Fruit fly (Drosophila melanogaster) whole organism, embryonic: ENCODE data around the gene Liprin-alpha.
A peak's percentile ranks its signal among the peaks of the same experiment; 100 is the strongest.

Experiments
- BtbVII ChIP-seq: fragments of 200-800 bp; sonication (Bioruptor generic); optimal IDR thresholded peaks from 3 replicates; lab custom pipeline; 2017; ENCODE audit warnings: missing biosample characterization, mild to moderate bottlenecking, missing genetic modification characterization
- CG11504 ChIP-seq: fragments of 200-800 bp; sonication (Bioruptor generic); optimal IDR thresholded peaks from 3 replicates; lab custom pipeline; 2019; ENCODE audit warnings: missing biosample characterization, mild to moderate bottlenecking, missing genetic modification characterization, moderate library complexity
- CG12391 ChIP-seq: fragments of 200-800 bp; sonication (Bioruptor generic); optimal IDR thresholded peaks from 3 replicates; lab custom pipeline; 2018; ENCODE audit warnings: missing biosample characterization, mild to moderate bottlenecking, missing genetic modification characterization, moderate library complexity
- CG13123 ChIP-seq: fragments of 200-800 bp; sonication (Bioruptor generic); optimal IDR thresholded peaks from 2 replicates; lab custom pipeline; 2016; ENCODE audit warnings: missing biosample characterization, missing genetic modification characterization
- CG15696 ChIP-seq: fragments of 200-800 bp; sonication (Bioruptor generic); optimal IDR thresholded peaks from 2 replicates; lab custom pipeline; 2019; ENCODE audit warnings: missing biosample characterization, mild to moderate bottlenecking, missing genetic modification characterization, moderate library complexity
- CG17568 ChIP-seq: fragments of 200-800 bp; sonication (Bioruptor generic); optimal IDR thresholded peaks from 2 replicates; lab custom pipeline; 2018; ENCODE audit warnings: missing biosample characterization, mild to moderate bottlenecking, missing genetic modification characterization, moderate library complexity
- CG2202 ChIP-seq: fragments of 200-800 bp; sonication (Bioruptor generic); optimal IDR thresholded peaks from 2 replicates; lab custom pipeline; 2018; ENCODE audit warnings: missing biosample characterization, mild to moderate bottlenecking, missing genetic modification characterization
- CG2875 ChIP-seq: fragments of 200-800 bp; sonication (Bioruptor generic); optimal IDR thresholded peaks from 2 replicates; lab custom pipeline; 2017; ENCODE audit warnings: missing biosample characterization, mild to moderate bottlenecking, missing genetic modification characterization, missing genetic modification reagents
- CG34376 ChIP-seq: fragments of 200-800 bp; sonication (Bioruptor generic); optimal IDR thresholded peaks from 2 replicates; lab custom pipeline; 2018; ENCODE audit warnings: missing biosample characterization, mild to moderate bottlenecking, missing genetic modification characterization
- CG34422 ChIP-seq: fragments of 200-800 bp; sonication (Bioruptor generic); IDR thresholded peaks from 3 replicates; pipeline ENCODE4 v1.3.6; 2022; ENCODE audit warnings: missing biosample characterization, missing genetic modification characterization
- CG6254 ChIP-seq: fragments of 200-800 bp; sonication (Bioruptor generic); optimal IDR thresholded peaks from 3 replicates; lab custom pipeline; 2017; ENCODE audit warnings: mild to moderate bottlenecking, missing biosample characterization, missing genetic modification reagents, missing genetic modification characterization
- CG6272 ChIP-seq: fragments of 200-800 bp; sonication (Bioruptor generic); IDR thresholded peaks from 2 replicates; pipeline ENCODE4 v1.3.6; 2022; ENCODE audit warnings: missing biosample characterization, missing genetic modification characterization
- CG7839 ChIP-seq: fragments of 200-800 bp; sonication (Bioruptor generic); optimal IDR thresholded peaks from 3 replicates; lab custom pipeline; 2018; ENCODE audit warnings: missing biosample characterization, mild to moderate bottlenecking, missing genetic modification characterization, moderate library complexity
- CG7928 ChIP-seq: fragments of 200-800 bp; sonication (Bioruptor generic); optimal IDR thresholded peaks from 2 replicates; lab custom pipeline; 2017; ENCODE audit warnings: missing biosample characterization, mild to moderate bottlenecking, missing genetic modification characterization
- CG8478 ChIP-seq: fragments of >200 bp; optimal IDR thresholded peaks from 2 replicates; lab custom pipeline; 2018
- CG8944 ChIP-seq: fragments of 200-800 bp; sonication (Bioruptor generic); optimal IDR thresholded peaks from 3 replicates; lab custom pipeline; 2016; ENCODE audit warnings: missing biosample characterization, missing genetic modification characterization
- CG9437 ChIP-seq: fragments of 200-800 bp; sonication (Bioruptor generic); optimal IDR thresholded peaks from 2 replicates; lab custom pipeline; 2018; ENCODE audit warnings: missing biosample characterization, mild to moderate bottlenecking, missing genetic modification characterization
- D19A ChIP-seq: fragments of 200-800 bp; optimal IDR thresholded peaks from 3 replicates; lab custom pipeline; 2019; ENCODE audit warnings: missing biosample characterization, mild to moderate bottlenecking, missing genetic modification characterization, moderate library complexity
- Doc3 ChIP-seq: fragments of 200-800 bp; sonication (Bioruptor generic); IDR thresholded peaks from 3 replicates; pipeline ENCODE4 v1.3.6; 2022; ENCODE audit warnings: missing biosample characterization, missing genetic modification characterization; ENCODE audit not compliant: partially characterized antibody
- Dp ChIP-seq: fragments of 200-800 bp; sonication (Bioruptor generic); optimal IDR thresholded peaks from 2 replicates; lab custom pipeline; 2018; ENCODE audit warnings: missing biosample characterization, mild to moderate bottlenecking, missing genetic modification characterization, moderate library complexity
- ERR ChIP-seq: fragments of 200-800 bp; sonication (Bioruptor generic); optimal IDR thresholded peaks from 2 replicates; lab custom pipeline; 2016; ENCODE audit warnings: missing biosample characterization, missing genetic modification characterization
- Hey ChIP-seq: fragments of 200-800 bp; sonication (Bioruptor generic); optimal IDR thresholded peaks from 3 replicates; lab custom pipeline; 2018; ENCODE audit warnings: missing biosample characterization, mild to moderate bottlenecking, missing genetic modification characterization
- HmgD ChIP-seq: fragments of 200-800 bp; sonication (Bioruptor generic); optimal IDR thresholded peaks from 3 replicates; lab custom pipeline; 2016; ENCODE audit warnings: missing biosample characterization, missing genetic modification characterization
- MBD-R2 ChIP-seq: fragments of 200-800 bp; sonication (Bioruptor generic); IDR thresholded peaks from 2 replicates; pipeline ENCODE4 v1.3.6; 2022; ENCODE audit warnings: missing biosample characterization, missing genetic modification characterization
- Med ChIP-seq: fragments of 200-800 bp; sonication (Bioruptor generic); peaks from one replicate; lab custom pipeline; 2016; ENCODE audit warnings: missing biosample characterization, missing genetic modification characterization, mild to moderate bottlenecking, inconsistent platforms, moderate library complexity
- Nf-YB ChIP-seq: fragments of 200-800 bp; sonication (Bioruptor generic); optimal IDR thresholded peaks from 3 replicates; lab custom pipeline; 2019; ENCODE audit warnings: missing biosample characterization, mild to moderate bottlenecking, missing genetic modification characterization, moderate library complexity
- Nf-YC ChIP-seq: fragments of 200-800 bp; optimal IDR thresholded peaks from 3 replicates; lab custom pipeline; 2019; ENCODE audit warnings: missing biosample characterization, mild to moderate bottlenecking, missing genetic modification characterization, moderate library complexity
- Sox102F ChIP-seq: fragments of 200-800 bp; sonication (Bioruptor generic); optimal IDR thresholded peaks from 2 replicates; lab custom pipeline; 2018; ENCODE audit warnings: missing biosample characterization, mild to moderate bottlenecking, missing genetic modification characterization, moderate library complexity
- Xbp1 ChIP-seq: fragments of 200-800 bp; sonication (Bioruptor generic); optimal IDR thresholded peaks from 3 replicates; lab custom pipeline; 2016; ENCODE audit warnings: missing biosample characterization, mild to moderate bottlenecking, missing genetic modification characterization
- az2 ChIP-seq: fragments of 200-800 bp; sonication (Bioruptor generic); optimal IDR thresholded peaks from 3 replicates; lab custom pipeline; 2016; ENCODE audit warnings: missing biosample characterization, missing genetic modification characterization
- btn ChIP-seq: fragments of 200-800 bp; sonication (Bioruptor generic); optimal IDR thresholded peaks from 2 replicates; lab custom pipeline; 2016; ENCODE audit warnings: missing biosample characterization, missing genetic modification characterization
- grn ChIP-seq: fragments of 200-800 bp; sonication (Bioruptor generic); optimal IDR thresholded peaks from 3 replicates; lab custom pipeline; 2017; ENCODE audit warnings: missing biosample characterization, missing genetic modification characterization
- gt ChIP-seq: fragments of 200-800 bp; sonication (Bioruptor generic); IDR thresholded peaks from 2 replicates; pipeline ENCODE4 v1.3.6; 2022; ENCODE audit warnings: missing biosample characterization, missing genetic modification characterization
- jigr1 ChIP-seq: fragments of 200-800 bp; sonication (Bioruptor generic); IDR thresholded peaks from 3 replicates; pipeline ENCODE4 v1.3.6; 2022; ENCODE audit warnings: missing biosample characterization, missing genetic modification characterization
- pan ChIP-seq, 4 experiments: fragments of >200 bp in 3 of 4; fragments of 200-800 bp in 1 of 4; sonication (Bioruptor generic) in 1 of 4; optimal IDR thresholded peaks in 3 of 4; IDR thresholded peaks in 1 of 4; 2 replicates each; pipeline versions ENCODE4 v1.3.6 to Lab custom; 2017 to 2022; ENCODE audit warnings: missing biosample characterization in 2 of 4, missing genetic modification characterization in 2 of 4, mixed read lengths in 1 of 4
- sens ChIP-seq: fragments of 200-800 bp; sonication (Bioruptor generic); peaks from one replicate; lab custom pipeline; 2016; ENCODE audit warnings: missing biosample characterization, missing genetic modification characterization
- sug ChIP-seq: fragments of 200-800 bp; optimal IDR thresholded peaks from 2 replicates; lab custom pipeline; 2019; ENCODE audit warnings: missing biosample characterization, mild to moderate bottlenecking, missing genetic modification characterization, moderate library complexity
- trem ChIP-seq: fragments of 200-800 bp; optimal IDR thresholded peaks from 3 replicates; lab custom pipeline; 2019; ENCODE audit warnings: missing biosample characterization, mild to moderate bottlenecking, missing genetic modification characterization, moderate library complexity
- tx ChIP-seq: fragments of 200-800 bp; sonication (Bioruptor generic); optimal IDR thresholded peaks from 2 replicates; lab custom pipeline; 2016; ENCODE audit warnings: missing biosample characterization, missing genetic modification characterization
- unpg ChIP-seq: fragments of 200-800 bp; sonication (Bioruptor generic); optimal IDR thresholded peaks from 3 replicates; lab custom pipeline; 2018; ENCODE audit warnings: missing biosample characterization, mild to moderate bottlenecking, missing genetic modification characterization, moderate library complexity
- vvl ChIP-seq: fragments of 200-800 bp; sonication (Bioruptor generic); IDR thresholded peaks from 2 replicates; pipeline ENCODE4 v1.3.6; 2022; ENCODE audit warnings: missing biosample characterization, missing genetic modification characterization
- wdn ChIP-seq: fragments of 200-800 bp; sonication (Bioruptor generic); IDR thresholded peaks from 2 replicates; pipeline ENCODE4 v1.3.6; 2022; ENCODE audit warnings: missing biosample characterization, missing genetic modification characterization
- yki ChIP-seq: fragments of >200 bp; optimal IDR thresholded peaks from 3 replicates; lab custom pipeline; 2018
- zen ChIP-seq: fragments of 200-800 bp; sonication (Bioruptor generic); optimal IDR thresholded peaks from 3 replicates; lab custom pipeline; 2018; ENCODE audit warnings: missing biosample characterization, mild to moderate bottlenecking, missing genetic modification characterization, moderate library complexity

Liprin-alpha gene

DNA sequence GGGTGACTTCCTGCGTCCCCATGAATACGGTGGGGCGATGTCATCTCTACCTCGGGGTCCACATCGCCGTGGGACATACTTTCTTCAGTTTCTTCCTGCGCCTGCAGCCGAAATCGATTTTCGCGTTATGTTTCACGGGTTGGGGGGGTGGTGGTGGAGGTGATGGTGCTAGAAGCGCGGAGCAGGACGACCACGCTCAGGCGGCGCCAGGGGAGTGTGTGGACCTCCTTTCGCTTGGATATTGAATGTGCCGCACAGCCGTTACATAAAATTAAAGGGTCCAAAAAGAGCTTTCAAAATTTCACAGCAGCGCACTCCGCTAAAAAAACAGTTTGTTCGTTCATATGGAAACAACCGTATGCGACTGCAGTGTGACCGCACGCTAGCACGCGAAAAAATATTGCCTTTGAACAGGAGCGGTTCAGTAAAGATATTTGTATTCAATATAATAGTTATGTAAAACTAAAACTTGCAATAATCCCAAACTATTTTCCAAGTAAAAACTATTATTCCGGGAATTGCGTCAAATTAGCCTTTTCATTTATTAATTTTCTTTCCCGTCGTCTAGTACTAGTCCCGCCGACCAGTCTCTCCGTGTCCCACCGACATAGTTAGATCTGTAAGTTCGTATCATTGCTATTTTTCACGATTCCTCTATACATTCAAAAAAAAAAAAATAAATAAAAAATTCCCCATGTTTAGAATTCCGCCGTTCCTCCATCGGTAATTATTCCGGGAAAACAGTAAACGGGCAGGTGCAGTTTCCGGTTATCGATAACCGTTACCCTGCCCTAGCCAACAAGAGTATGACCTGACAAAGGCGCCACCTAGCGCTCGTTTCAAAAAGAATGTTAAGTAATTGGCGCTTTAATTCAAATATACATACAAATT lies 39.5 kb upstream of the Liprin-alpha start, which contains the start of gene Nhe3 (continued):
- no peak for TF ChIP-seq D19A (tag; lab: Kevin White, UChicago)
- TF ChIP-seq Doc3, result no peak; the same call in 2 of the 3 replicates
- peak; percentile 48 for TF ChIP-seq btn (GFP tag; lab: Kevin White, UChicago)
- TF ChIP-seq CG15696 (tag; lab: Kevin White, UChicago), result peak; percentile 72
- peak; percentile 48 for TF ChIP-seq BtbVII (GFP tag; lab: Kevin White, UChicago)
- TF ChIP-seq Nf-YB (GFP tag; lab: Kevin White, UChicago), result peak; percentile 34
- TF ChIP-seq CG8478 (lab: Kevin White, UChicago), result no peak
- TF ChIP-seq tx, result peak; percentile 85
- no peak for TF ChIP-seq grn (GFP tag; lab: Kevin White, UChicago)
- no peak for TF ChIP-seq Hey (tag; lab: Kevin White, UChicago)
- TF ChIP-seq CG12391, result peak; percentile 86
- TF ChIP-seq wdn (GFP tag; lab: Robert Waterston, UW), result peak; percentile 54
- TF ChIP-seq yki (lab: Kevin White, UChicago), result no peak
- peak; percentile 42; the same call in 1 of the 2 replicates for TF ChIP-seq gt
- peak; percentile 46 for TF ChIP-seq CG2875
- peak; percentile 88 for TF ChIP-seq Xbp1 (GFP tag; lab: Kevin White, UChicago)
- peak; percentile 96 for TF ChIP-seq Dp (GFP tag; lab: Kevin White, UChicago)
- peak; percentile 36 for TF ChIP-seq CG2202 (tag; lab: Kevin White, UChicago)
- peak; percentile 68 for TF ChIP-seq CG8944
- peak; percentile 82 for TF ChIP-seq az2 (GFP tag; lab: Kevin White, UChicago)
- TF ChIP-seq, all 482 proteins: peak for 396

DNA sequence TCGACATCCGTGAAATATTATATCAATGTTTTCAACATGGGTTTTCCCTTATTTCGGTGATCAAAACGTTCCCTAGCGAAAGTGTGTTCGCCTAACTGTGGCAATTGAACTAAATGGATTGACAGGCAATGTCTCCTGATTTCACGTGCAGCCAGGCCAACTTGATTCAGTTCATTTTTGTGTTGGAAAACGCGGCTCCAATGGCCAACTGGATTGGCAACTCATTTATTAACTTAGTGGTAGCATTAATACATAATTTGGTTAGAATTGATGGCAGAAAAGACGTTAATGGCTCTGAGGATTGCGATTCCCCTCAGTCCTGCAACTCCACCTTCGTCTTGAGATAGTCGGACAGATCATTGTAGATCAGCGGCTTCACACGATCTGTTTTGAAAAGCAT lies 37.1 kb upstream of the Liprin-alpha start, which contains the start of gene CG11327:
CG11327 (minus strand) TSS at position 101 of the 400 bp plus-strand sequence.
- peak; percentile 7 for TF ChIP-seq trem (tag; lab: Kevin White, UChicago)
- TF ChIP-seq sug (tag; lab: Kevin White, UChicago), result no peak

DNA sequence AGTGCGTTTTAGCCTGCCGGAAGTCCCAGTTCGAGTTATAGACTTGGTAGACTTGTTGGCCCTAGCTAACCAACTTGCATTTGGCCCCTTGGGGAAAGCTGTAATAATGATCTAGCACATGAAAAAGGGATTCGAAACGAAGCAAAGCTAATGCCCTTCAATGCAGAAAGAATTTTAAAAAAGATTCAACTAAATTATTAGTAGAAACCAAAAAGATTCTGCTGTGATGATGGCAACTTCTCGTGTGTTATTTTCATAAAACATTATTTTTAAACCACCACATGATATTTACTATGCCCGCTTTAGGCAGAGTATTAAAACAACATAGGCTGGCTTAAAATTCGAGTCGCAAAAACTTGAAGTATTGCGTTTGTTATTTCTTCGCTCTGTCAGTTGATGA lies 31.7 kb upstream of the Liprin-alpha start:
- TF ChIP-seq zen (tag; lab: Kevin White, UChicago), result no peak
- no peak for TF ChIP-seq pan (optimal IDR thresholded peaks at IDR 0.05; lab: Kevin White, UChicago)
- TF ChIP-seq pan (GFP tag; optimal IDR thresholded peaks at IDR 0.05 in 1 of 2, IDR thresholded peaks at IDR 0.05 in 1 of 2), result no peak
- peak; percentile 24 for TF ChIP-seq Sox102F (GFP tag; lab: Kevin White, UChicago)
- peak; percentile 10 for TF ChIP-seq CG11504 (tag; lab: Kevin White, UChicago)
- 0 out of 2 replicates have a peak, but pooled peaks have one; percentile 7 for TF ChIP-seq vvl (GFP tag; lab: Robert Waterston, UW)
- TF ChIP-seq D19A (tag; lab: Kevin White, UChicago), result peak; percentile 58
- TF ChIP-seq Med, result peak; percentile 64
- TF ChIP-seq HmgD (GFP tag; lab: Kevin White, UChicago), result no peak
- TF ChIP-seq CG13123 (GFP tag; lab: Kevin White, UChicago), result no peak
- peak; percentile 75 for TF ChIP-seq sens (GFP tag; lab: Kevin White, UChicago)

DNA sequence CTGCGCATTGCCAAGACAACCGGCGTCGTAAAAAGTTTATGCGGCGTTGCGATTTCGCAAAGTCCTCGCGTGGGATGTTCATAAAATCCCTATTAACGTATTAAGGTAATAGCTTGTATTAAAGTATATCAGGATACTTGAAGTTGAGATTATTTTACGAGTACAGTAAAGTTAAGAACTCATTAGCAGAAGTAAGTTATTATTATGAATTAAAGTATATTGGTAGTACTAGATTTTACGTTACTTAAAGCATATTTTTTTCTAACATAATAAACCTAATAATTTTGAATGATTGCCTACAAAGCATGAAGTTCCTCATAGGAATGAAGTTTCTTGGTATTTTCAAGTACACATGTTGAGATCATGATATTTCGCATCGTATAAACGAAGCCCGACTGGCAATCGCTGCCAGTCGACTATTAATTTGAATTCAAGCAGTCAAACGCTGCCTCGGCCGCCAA lies 29.9 kb upstream of the Liprin-alpha start:
- TF ChIP-seq CG6254, result peak; percentile 31
- TF ChIP-seq gt, result no peak
- peak; percentile 36 for TF ChIP-seq trem (tag; lab: Kevin White, UChicago)
- TF ChIP-seq MBD-R2, result no peak
- TF ChIP-seq CG34422, result no peak
- peak; percentile 14 for TF ChIP-seq CG34376 (GFP tag; lab: Kevin White, UChicago)
- no peak for TF ChIP-seq Doc3
- peak; percentile 36 for TF ChIP-seq Nf-YC (tag; lab: Kevin White, UChicago)
- TF ChIP-seq CG7928 (GFP tag; lab: Kevin White, UChicago), result no peak
- peak; percentile 71 for TF ChIP-seq CG7839 (tag; lab: Kevin White, UChicago)
- no peak for TF ChIP-seq ERR (GFP tag; lab: Kevin White, UChicago)
- no peak for TF ChIP-seq CG6272
- peak; percentile 36 for TF ChIP-seq unpg (GFP tag; lab: Kevin White, UChicago)
- peak; percentile 63 for TF ChIP-seq CG12391
- TF ChIP-seq CG9437 (GFP tag; lab: Kevin White, UChicago), result peak; percentile 59
- no peak for TF ChIP-seq jigr1 (GFP tag; lab: Robert Waterston, UW)
- no peak for TF ChIP-seq CG17568
